Fruit fly (Drosophila melanogaster) whole organism, pupa: ENCODE results near the gene Kdm5.
A peak's percentile ranks its signal among the peaks of the same experiment; 100 is the strongest.

Experiments
- CG13204 ChIP-seq: fragments of 200-800 bp; sonication (Bioruptor generic); optimal IDR thresholded peaks from 2 replicates; lab custom pipeline; 2018; ENCODE audit warnings: missing biosample characterization, mild to moderate bottlenecking, missing genetic modification characterization, moderate library complexity
- CG14655 ChIP-seq: fragments of 200-800 bp; sonication (Bioruptor generic); optimal IDR thresholded peaks from 3 replicates; lab custom pipeline; 2017; ENCODE audit warnings: mild to moderate bottlenecking, missing biosample characterization, missing genetic modification reagents, missing genetic modification characterization
- CG4496 ChIP-seq: fragments of 200-800 bp; sonication (Bioruptor generic); IDR thresholded peaks from 3 replicates; pipeline ENCODE4 v1.3.6; 2022; ENCODE audit warnings: missing biosample characterization, missing genetic modification characterization
- CG8159 ChIP-seq: fragments of 200-800 bp; sonication (Bioruptor generic); optimal IDR thresholded peaks from 3 replicates; lab custom pipeline; 2018; ENCODE audit warnings: missing biosample characterization, mild to moderate bottlenecking, missing genetic modification characterization, moderate library complexity
- CG9948 ChIP-seq: fragments of 200-800 bp; sonication (Bioruptor generic); optimal IDR thresholded peaks from 2 replicates; lab custom pipeline; 2018; ENCODE audit warnings: missing biosample characterization, mild to moderate bottlenecking, missing genetic modification characterization, moderate library complexity
- EcR ChIP-seq: fragments of 200-800 bp; sonication (Bioruptor generic); optimal IDR thresholded peaks from 3 replicates; lab custom pipeline; 2019; ENCODE audit warnings: missing biosample characterization, missing genetic modification characterization, mild to moderate bottlenecking, moderate library complexity, missing genetic modification reagents
- Ets98B ChIP-seq: fragments of 200-800 bp; sonication (Bioruptor generic); IDR thresholded peaks from 2 replicates; pipeline ENCODE4 v1.3.6; 2022; ENCODE audit warnings: missing biosample characterization, missing genetic modification characterization
- Pif1A ChIP-seq: fragments of 200-800 bp; sonication (Bioruptor generic); optimal IDR thresholded peaks from 3 replicates; lab custom pipeline; 2016; ENCODE audit warnings: missing biosample characterization, missing genetic modification characterization
- Pif1B ChIP-seq: fragments of 200-800 bp; sonication (Bioruptor generic); optimal IDR thresholded peaks from 3 replicates; lab custom pipeline; 2016; ENCODE audit warnings: missing biosample characterization, missing genetic modification characterization
- rn ChIP-seq: fragments of 200-800 bp; sonication (Bioruptor generic); IDR thresholded peaks from 2 replicates; pipeline ENCODE4 v1.3.6; 2022; ENCODE audit warnings: missing biosample characterization, missing genetic modification characterization

dm6 chr2L:6022793-6023192 is 23.5 kb upstream of the Kdm5 start:
- peak; percentile 83 for TF ChIP-seq CG8159 (tag; lab: Kevin White, UChicago)
- TF ChIP-seq CG14655 (GFP tag; lab: Kevin White, UChicago) = peak; percentile 77
- TF ChIP-seq Pif1B (GFP tag; lab: Kevin White, UChicago) = peak; percentile 74
- TF ChIP-seq CG9948 = peak; percentile 66
- TF ChIP-seq EcR (GFP tag; lab: Kevin White, UChicago) = no peak
- TF ChIP-seq CG13204 (GFP tag; lab: Kevin White, UChicago) = peak; percentile 3
- 0 out of 3 replicates have a peak, but pooled peaks have one; percentile 20 for TF ChIP-seq CG4496 (GFP tag; lab: Robert Waterston, UW)
- no peak for TF ChIP-seq rn (GFP tag; lab: Robert Waterston, UW)
- TF ChIP-seq Pif1A (GFP tag; lab: Kevin White, UChicago) = peak; percentile 65
- no peak for TF ChIP-seq Ets98B
